Worm (Caenorhabditis elegans) whole organism, young adult: Measurements from ENCODE around the gene gcy-11.

Source experiments
- aptf-3 ChIP-seq: fragments of 200-800 bp; sonication (Bioruptor generic); IDR thresholded peaks from 2 replicates; pipeline ENCODE4 v1.3.6; 2022; ENCODE audit warnings: missing genetic modification characterization, missing compliant biosample characterization
- ceh-79 ChIP-seq: sonication (generic microtip); optimal IDR thresholded peaks from 2 replicates; lab custom pipeline; 2017; ENCODE audit warnings: mild to moderate bottlenecking, missing genetic modification characterization, missing compliant biosample characterization
- dpl-1 ChIP-seq: fragments of 150-350 bp; optimal IDR thresholded peaks from 2 replicates; lab custom pipeline; 2014; ENCODE audit warnings: missing biosample characterization, missing genetic modification reagents, missing genetic modification characterization
- hmg-20 ChIP-seq: fragments of 200-800 bp; sonication (Bioruptor generic); IDR thresholded peaks from 2 replicates; pipeline ENCODE4 v1.3.6; 2022; ENCODE audit warnings: missing genetic modification reagents, missing genetic modification characterization, missing compliant biosample characterization
- lin-26 ChIP-seq: fragments of 200-800 bp; sonication (Bioruptor generic); IDR thresholded peaks from 2 replicates; pipeline ENCODE4 v1.3.6; 2022; ENCODE audit warnings: missing genetic modification reagents, missing genetic modification characterization, missing compliant biosample characterization
- madf-10 ChIP-seq: sonication (generic microtip); optimal IDR thresholded peaks from 2 replicates; lab custom pipeline; 2016; ENCODE audit warnings: mild to moderate bottlenecking, missing genetic modification characterization, missing compliant biosample characterization
- nhr-179 ChIP-seq: sonication (generic microtip); optimal IDR thresholded peaks from 2 replicates; lab custom pipeline; 2016; ENCODE audit warnings: mild to moderate bottlenecking, missing genetic modification characterization, missing compliant biosample characterization

DNA sequence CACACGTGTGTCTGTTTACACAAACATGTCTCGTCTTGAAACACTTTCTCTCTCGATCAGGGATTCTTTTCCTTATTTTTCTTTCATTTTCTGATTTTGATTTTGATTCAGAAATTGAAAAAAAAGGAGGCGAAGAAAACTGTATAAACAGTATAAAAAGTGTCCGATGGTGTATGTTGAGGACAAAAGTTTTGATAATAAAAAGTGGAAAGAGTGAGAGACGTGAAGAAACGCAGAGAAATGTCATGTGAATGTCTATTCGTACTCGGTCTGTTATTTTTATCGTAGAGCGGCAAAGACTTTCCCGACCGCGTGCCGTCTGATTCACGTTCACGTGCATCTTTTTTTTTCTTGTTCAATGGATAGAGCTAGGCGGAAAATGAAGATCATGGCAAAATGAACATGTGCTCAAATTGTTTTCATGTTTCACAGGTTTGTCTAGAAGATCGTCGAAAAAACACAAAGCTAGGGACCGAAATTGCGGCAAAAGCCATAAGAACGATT lies 8.4 kb upstream of the gcy-11 start:
- TF ChIP-seq nhr-179 (tag; lab: Kevin White, UChicago) (no peak), lin-26 (GFP tag; lab: Robert Waterston, UW) (0 out of 2 replicates have a peak, but pooled peaks have one; percentile 43), dpl-1 (GFP tag; lab: Kevin White, UChicago) (no peak), aptf-3 (no peak), madf-10 (tag; lab: Kevin White, UChicago) (peak; percentile 42), ceh-79 (tag; lab: Kevin White, UChicago) (no peak), hmg-20 (no peak)
